Fruit fly (Drosophila melanogaster) whole organism, embryonic: ENCODE results near the gene mask.

Experiments
- BtbVII ChIP-seq: fragments of 200-800 bp; sonication (Bioruptor generic); optimal IDR thresholded peaks from 3 replicates; lab custom pipeline; 2017; ENCODE audit warnings: missing biosample characterization, mild to moderate bottlenecking, missing genetic modification characterization
- CG10267 ChIP-seq: fragments of 200-800 bp; sonication (Bioruptor generic); optimal IDR thresholded peaks from 2 replicates; lab custom pipeline; 2018; ENCODE audit warnings: missing biosample characterization, mild to moderate bottlenecking, missing genetic modification characterization, moderate library complexity
- CG11398 ChIP-seq: fragments of 200-800 bp; sonication (Bioruptor generic); optimal IDR thresholded peaks from 2 replicates; lab custom pipeline; 2016; ENCODE audit warnings: missing biosample characterization, missing genetic modification characterization
- CG11504 ChIP-seq: fragments of 200-800 bp; sonication (Bioruptor generic); optimal IDR thresholded peaks from 3 replicates; lab custom pipeline; 2019; ENCODE audit warnings: missing biosample characterization, mild to moderate bottlenecking, missing genetic modification characterization, moderate library complexity
- CG1233 ChIP-seq: fragments of 200-800 bp; sonication (Bioruptor generic); optimal IDR thresholded peaks from 4 replicates; lab custom pipeline; 2018; ENCODE audit warnings: missing biosample characterization, mild to moderate bottlenecking, missing genetic modification characterization
- CG13424 ChIP-seq: fragments of 200-800 bp; sonication (Bioruptor generic); optimal IDR thresholded peaks from 2 replicates; lab custom pipeline; 2019; ENCODE audit warnings: missing biosample characterization, mild to moderate bottlenecking, missing genetic modification characterization, moderate library complexity
- CG13775 ChIP-seq: fragments of 200-800 bp; sonication (Bioruptor generic); optimal IDR thresholded peaks from 3 replicates; lab custom pipeline; 2017; ENCODE audit warnings: missing biosample characterization, mild to moderate bottlenecking, missing genetic modification characterization
- CG13894 ChIP-seq: fragments of 200-800 bp; sonication (Bioruptor generic); optimal IDR thresholded peaks from 3 replicates; lab custom pipeline; 2018; ENCODE audit warnings: missing biosample characterization, mild to moderate bottlenecking, missing genetic modification characterization, moderate library complexity
- CG16779 ChIP-seq: fragments of 200-800 bp; sonication (Bioruptor generic); IDR thresholded peaks from 2 replicates; pipeline ENCODE4 v1.3.6; 2022; ENCODE audit warnings: missing biosample characterization, missing genetic modification characterization
- CG16813 ChIP-seq: fragments of 200-800 bp; sonication (Bioruptor generic); IDR thresholded peaks from 3 replicates; pipeline ENCODE4 v1.3.6; 2022; ENCODE audit warnings: missing biosample characterization, missing genetic modification characterization; ENCODE audit not compliant: partially characterized antibody
- CG17385 ChIP-seq: fragments of 200-800 bp; sonication (Bioruptor generic); optimal IDR thresholded peaks from 3 replicates; lab custom pipeline; 2018; ENCODE audit warnings: missing biosample characterization, mild to moderate bottlenecking, missing genetic modification characterization
- CG17568 ChIP-seq: fragments of 200-800 bp; sonication (Bioruptor generic); optimal IDR thresholded peaks from 2 replicates; lab custom pipeline; 2018; ENCODE audit warnings: missing biosample characterization, mild to moderate bottlenecking, missing genetic modification characterization, moderate library complexity
- CG2202 ChIP-seq: fragments of 200-800 bp; sonication (Bioruptor generic); optimal IDR thresholded peaks from 2 replicates; lab custom pipeline; 2018; ENCODE audit warnings: missing biosample characterization, mild to moderate bottlenecking, missing genetic modification characterization
- CG2875 ChIP-seq: fragments of 200-800 bp; sonication (Bioruptor generic); optimal IDR thresholded peaks from 2 replicates; lab custom pipeline; 2017; ENCODE audit warnings: missing biosample characterization, mild to moderate bottlenecking, missing genetic modification characterization, missing genetic modification reagents
- CG30431 ChIP-seq: fragments of 200-800 bp; sonication (Bioruptor generic); optimal IDR thresholded peaks from 2 replicates; lab custom pipeline; 2017; ENCODE audit warnings: missing biosample characterization, missing genetic modification characterization
- CG31441 ChIP-seq: fragments of 200-800 bp; sonication (Bioruptor generic); IDR thresholded peaks from 2 replicates; pipeline ENCODE4 v1.3.6; 2022; ENCODE audit warnings: missing biosample characterization, missing genetic modification characterization
- CG34224 ChIP-seq: fragments of 200-800 bp; sonication (Bioruptor generic); IDR thresholded peaks from 3 replicates; pipeline ENCODE4 v1.3.6; 2022; ENCODE audit warnings: missing biosample characterization, missing genetic modification characterization; ENCODE audit not compliant: partially characterized antibody
- CG3838 ChIP-seq: fragments of 200-800 bp; sonication (Bioruptor generic); optimal IDR thresholded peaks from 3 replicates; lab custom pipeline; 2016; ENCODE audit warnings: missing biosample characterization, missing genetic modification characterization
- CG3995 ChIP-seq: fragments of 200-800 bp; sonication (Bioruptor generic); optimal IDR thresholded peaks from 3 replicates; lab custom pipeline; 2016; ENCODE audit warnings: missing biosample characterization, missing genetic modification characterization
- CG5180 ChIP-seq: fragments of 200-800 bp; sonication (Bioruptor generic); optimal IDR thresholded peaks from 3 replicates; lab custom pipeline; 2017; ENCODE audit warnings: missing biosample characterization, missing genetic modification characterization, mild to moderate bottlenecking, moderate library complexity, missing genetic modification reagents
- CG5953 ChIP-seq: fragments of 200-800 bp; sonication (Bioruptor generic); IDR thresholded peaks from 2 replicates; pipeline ENCODE4 v1.3.6; 2022; ENCODE audit warnings: missing biosample characterization, missing genetic modification characterization
- CG6683 ChIP-seq: fragments of 200-800 bp; sonication (Bioruptor generic); optimal IDR thresholded peaks from 2 replicates; lab custom pipeline; 2017; ENCODE audit warnings: missing biosample characterization, mild to moderate bottlenecking, missing genetic modification characterization, missing genetic modification reagents
- CG7271 ChIP-seq: fragments of 200-800 bp; sonication (Bioruptor generic); optimal IDR thresholded peaks from 2 replicates; lab custom pipeline; 2018; ENCODE audit warnings: missing biosample characterization, mild to moderate bottlenecking, missing genetic modification characterization, moderate library complexity
- CG7745 ChIP-seq: fragments of 200-800 bp; sonication (Bioruptor generic); optimal IDR thresholded peaks from 2 replicates; lab custom pipeline; 2018; ENCODE audit warnings: missing biosample characterization, mild to moderate bottlenecking, missing genetic modification characterization, moderate library complexity
- CG9215 ChIP-seq: fragments of 200-800 bp; sonication (Bioruptor generic); IDR thresholded peaks from 2 replicates; pipeline ENCODE4 v1.3.6; 2022; ENCODE audit warnings: missing biosample characterization, missing genetic modification characterization
- D ChIP-seq, 2 experiments: fragments of 200-800 bp in 1 of 2; fragments of >200 bp in 1 of 2; sonication (Bioruptor generic) in 1 of 2; optimal IDR thresholded peaks; 2 replicates in 1 of 2; 3 replicates in 1 of 2; lab custom pipeline; 2017; ENCODE audit warnings: mild to moderate bottlenecking in 1 of 2, missing biosample characterization in 1 of 2, missing genetic modification characterization in 1 of 2, missing genetic modification reagents in 1 of 2
- E2f1 ChIP-seq: fragments of 200-800 bp; sonication (Bioruptor generic); IDR thresholded peaks from 2 replicates; pipeline ENCODE4 v1.3.6; 2022; ENCODE audit warnings: missing biosample characterization, missing genetic modification characterization
- Max ChIP-seq: fragments of 200-800 bp; sonication (Bioruptor generic); optimal IDR thresholded peaks from 2 replicates; lab custom pipeline; 2016; ENCODE audit warnings: missing biosample characterization, mild to moderate bottlenecking, missing genetic modification characterization
- Stat92E ChIP-seq, 3 experiments: fragments of >200 bp in 2 of 3; fragments of 200-800 bp in 1 of 3; sonication (Bioruptor generic) in 1 of 3; optimal IDR thresholded peaks; 2 replicates each; lab custom pipeline; 2017 to 2019; ENCODE audit warnings: missing biosample characterization in 3 of 3, missing genetic modification characterization in 3 of 3, mild to moderate bottlenecking in 1 of 3, moderate library complexity in 1 of 3
- Taf1 ChIP-seq: fragments of 200-800 bp; sonication (Bioruptor generic); IDR thresholded peaks from 2 replicates; pipeline ENCODE4 v1.3.6; 2022; ENCODE audit warnings: missing biosample characterization, missing genetic modification characterization
- Trl ChIP-seq, 3 experiments: fragments of >200 bp in 2 of 3; fragments of 200-800 bp in 1 of 3; sonication (Bioruptor generic) in 1 of 3; optimal IDR thresholded peaks; 2 replicates in 1 of 3; 3 replicates in 2 of 3; lab custom pipeline; 2016 to 2017; ENCODE audit warnings: missing biosample characterization in 1 of 3, missing genetic modification characterization in 1 of 3
- bigmax ChIP-seq: fragments of 200-800 bp; sonication (Bioruptor generic); optimal IDR thresholded peaks from 2 replicates; lab custom pipeline; 2018; ENCODE audit warnings: missing biosample characterization, mild to moderate bottlenecking, missing genetic modification characterization
- cad ChIP-seq: fragments of >200 bp; optimal IDR thresholded peaks from 2 replicates; lab custom pipeline; 2017; ENCODE audit warnings: missing biosample characterization, missing genetic modification characterization
- chinmo ChIP-seq: fragments of 200-800 bp; sonication (Bioruptor generic); IDR thresholded peaks from 4 replicates; pipeline ENCODE4 v1.3.6; 2022; ENCODE audit warnings: missing biosample characterization, missing genetic modification characterization; ENCODE audit not compliant: partially characterized antibody
- corto ChIP-seq: fragments of 200-800 bp; sonication (Bioruptor generic); optimal IDR thresholded peaks from 2 replicates; lab custom pipeline; 2016; ENCODE audit warnings: missing biosample characterization, mild to moderate bottlenecking, missing genetic modification characterization, moderate library complexity
- eve ChIP-seq, 2 experiments: fragments of >200 bp; optimal IDR thresholded peaks; 2 replicates each; lab custom pipeline; 2017; ENCODE audit warnings: missing biosample characterization in 2 of 2, missing genetic modification characterization in 2 of 2
- exex ChIP-seq: fragments of 200-800 bp; sonication (Bioruptor generic); optimal IDR thresholded peaks from 4 replicates; lab custom pipeline; 2018; ENCODE audit warnings: missing biosample characterization, mild to moderate bottlenecking, missing genetic modification characterization, moderate library complexity
- gsb ChIP-seq: fragments of 200-800 bp; sonication (Bioruptor generic); IDR thresholded peaks from 2 replicates; pipeline ENCODE4 v1.3.6; 2022; ENCODE audit warnings: missing biosample characterization, missing genetic modification characterization
- h ChIP-seq: fragments of >200 bp; optimal IDR thresholded peaks from 2 replicates; lab custom pipeline; 2017
- hbn ChIP-seq: fragments of 200-800 bp; sonication (Bioruptor generic); IDR thresholded peaks from 2 replicates; pipeline ENCODE4 v1.3.6; 2022; ENCODE audit warnings: missing biosample characterization, missing genetic modification characterization; ENCODE audit not compliant: partially characterized antibody
- hth ChIP-seq: fragments of >200 bp; optimal IDR thresholded peaks from 2 replicates; lab custom pipeline; 2017; ENCODE audit warnings: inconsistent platforms
- pb ChIP-seq: fragments of 200-800 bp; sonication (Bioruptor generic); optimal IDR thresholded peaks from 3 replicates; lab custom pipeline; 2016; ENCODE audit warnings: missing biosample characterization, missing genetic modification characterization
- repo ChIP-seq: fragments of 200-800 bp; sonication (Bioruptor generic); optimal IDR thresholded peaks from 2 replicates; lab custom pipeline; 2016; ENCODE audit warnings: missing biosample characterization, missing genetic modification characterization
- ttk ChIP-seq: fragments of 200-800 bp; sonication (Bioruptor generic); IDR thresholded peaks from 2 replicates; pipeline ENCODE4 v2.1.2; 2022; ENCODE audit warnings: missing biosample characterization, missing genetic modification characterization
- tup ChIP-seq: fragments of 200-800 bp; sonication (Bioruptor generic); optimal IDR thresholded peaks from 2 replicates; lab custom pipeline; 2016; ENCODE audit warnings: missing biosample characterization, mild to moderate bottlenecking, missing genetic modification characterization, moderate library complexity
- unc-4 ChIP-seq: fragments of 200-800 bp; sonication (Bioruptor generic); IDR thresholded peaks from 2 replicates; pipeline ENCODE4 v1.3.6; 2022; ENCODE audit warnings: missing biosample characterization, missing genetic modification characterization; ENCODE audit not compliant: partially characterized antibody
- vvl ChIP-seq: fragments of 200-800 bp; sonication (Bioruptor generic); IDR thresholded peaks from 2 replicates; pipeline ENCODE4 v1.3.6; 2022; ENCODE audit warnings: missing biosample characterization, missing genetic modification characterization
- zf30C ChIP-seq: fragments of 200-800 bp; sonication (Bioruptor generic); optimal IDR thresholded peaks from 3 replicates; lab custom pipeline; 2018; ENCODE audit warnings: missing biosample characterization, mild to moderate bottlenecking, missing genetic modification characterization

The mask gene

dm6 chr3R:24193373-24193879, 36.9 kb upstream of the mask start, which contains the start of the genes SMC6 and CG6204 (continued):
- TF ChIP-seq hth (lab: Kevin White, UChicago): no peak
- peak; percentile 87 for TF ChIP-seq CG17568
- TF ChIP-seq CG1233 (GFP tag; lab: Kevin White, UChicago): peak; percentile 90
- TF ChIP-seq h (lab: Kevin White, UChicago): no peak
- TF ChIP-seq CG10267 (tag; lab: Kevin White, UChicago): peak; percentile 86
- TF ChIP-seq CG7271 (tag; lab: Kevin White, UChicago): peak; percentile 84
- peak; percentile 95 for TF ChIP-seq CG13894 (tag; lab: Kevin White, UChicago)
- peak; percentile 68 for TF ChIP-seq repo
- no peak for TF ChIP-seq CG5180 (GFP tag; lab: Kevin White, UChicago)
- peak; percentile 85 for TF ChIP-seq CG30431 (GFP tag; lab: Kevin White, UChicago)
- peak; percentile 93 for TF ChIP-seq CG13775
- TF ChIP-seq CG34224 (GFP tag; lab: Robert Waterston, UW): 0 out of 3 replicates have a peak, but pooled peaks have one; percentile 23
- peak; percentile 48 for TF ChIP-seq pb (GFP tag; lab: Kevin White, UChicago)
- TF ChIP-seq CG7745: peak; percentile 63
- TF ChIP-seq Taf1 (GFP tag; lab: Robert Waterston, UW): peak; percentile 90
- TF ChIP-seq corto: peak; percentile 56
- peak; percentile 85 for TF ChIP-seq gsb (GFP tag; lab: Robert Waterston, UW)
- TF ChIP-seq unc-4 (GFP tag; lab: Robert Waterston, UW): peak; percentile 52
- no peak for TF ChIP-seq cad (GFP tag; lab: Kevin White, UChicago)
- TF ChIP-seq CG2875: peak; percentile 80
- TF ChIP-seq D (optimal IDR thresholded peaks at IDR 0.05; lab: Kevin White, UChicago): no peak
- TF ChIP-seq D (GFP tag; optimal IDR thresholded peaks at IDR 0.05; lab: Kevin White, UChicago): peak; percentile 80
- TF ChIP-seq CG17385 (GFP tag; lab: Kevin White, UChicago): peak; percentile 90
- TF ChIP-seq eve (GFP tag; optimal IDR thresholded peaks at IDR 0.05; lab: Kevin White, UChicago): no peak
- TF ChIP-seq CG3995 (GFP tag; lab: Kevin White, UChicago): peak; percentile 79
- peak; percentile 84 for TF ChIP-seq BtbVII
- no peak for TF ChIP-seq chinmo (GFP tag; lab: Robert Waterston, UW)
- peak; percentile 76 for TF ChIP-seq CG6683 (GFP tag; lab: Kevin White, UChicago)
- TF ChIP-seq tup (GFP tag; lab: Kevin White, UChicago): peak; percentile 52
- TF ChIP-seq exex (tag; lab: Kevin White, UChicago): peak; percentile 77
- peak; percentile 94 for TF ChIP-seq CG11504 (tag; lab: Kevin White, UChicago)
- TF ChIP-seq CG2202: peak; percentile 80
- peak; percentile 95 for TF ChIP-seq E2f1 (GFP tag; lab: Robert Waterston, UW)
- TF ChIP-seq hbn (GFP tag; lab: Robert Waterston, UW): no peak; the same call in 1 of the 2 replicates
- peak; percentile 95 for TF ChIP-seq CG13424 (tag; lab: Kevin White, UChicago)
- peak; percentile 92 for TF ChIP-seq Max (GFP tag; lab: Kevin White, UChicago)
- peak; percentile 80 for TF ChIP-seq CG16779 (GFP tag; lab: Robert Waterston, UW)
- no peak for TF ChIP-seq bigmax (GFP tag; lab: Kevin White, UChicago)
- no peak for TF ChIP-seq Trl (optimal IDR thresholded peaks at IDR 0.05; lab: Kevin White, UChicago)
- TF ChIP-seq Trl (GFP tag; optimal IDR thresholded peaks at IDR 0.05; lab: Kevin White, UChicago): peak; percentile 79
- TF ChIP-seq CG5953 (GFP tag; lab: Robert Waterston, UW): peak; percentile 78
- peak; percentile 94 for TF ChIP-seq CG31441 (GFP tag; lab: Robert Waterston, UW)
- peak in 1 of 3 experiments; percentile 89 for TF ChIP-seq Stat92E (GFP tag; optimal IDR thresholded peaks at IDR 0.05; lab: Kevin White, UChicago)
- TF ChIP-seq CG11398 (GFP tag; lab: Kevin White, UChicago): peak; percentile 52
- peak; percentile 71 for TF ChIP-seq CG3838 (GFP tag; lab: Kevin White, UChicago)
- TF ChIP-seq CG9215 (GFP tag; lab: Robert Waterston, UW): peak; percentile 95
- peak; percentile 97 for TF ChIP-seq vvl (GFP tag; lab: Robert Waterston, UW)
- TF ChIP-seq CG16813 (GFP tag; lab: Robert Waterston, UW): peak; percentile 33; the same call in 1 of the 3 replicates
- TF ChIP-seq ttk (GFP tag; lab: Robert Waterston, UW): peak; percentile 89
- TF ChIP-seq zf30C: no peak
